Worm (Caenorhabditis elegans) whole organism, late embryonic: Measurements from ENCODE around the gene ess-2.

Experiments
- dve-1 ChIP-seq: sonication (generic microtip); optimal IDR thresholded peaks from 2 replicates; lab custom pipeline; 2017; ENCODE audit warnings: antibody characterized with exemption, mild to moderate bottlenecking, missing genetic modification characterization, missing compliant biosample characterization
- elt-4 ChIP-seq: sonication (generic microtip); optimal IDR thresholded peaks from 2 replicates; lab custom pipeline; 2016; ENCODE audit warnings: missing genetic modification characterization, missing compliant biosample characterization
- fkh-6 ChIP-seq: sonication (generic microtip); optimal IDR thresholded peaks from 2 replicates; lab custom pipeline; 2016; ENCODE audit warnings: missing genetic modification characterization, missing compliant biosample characterization
- nfya-1 ChIP-seq: sonication (generic microtip); optimal IDR thresholded peaks from 2 replicates; lab custom pipeline; 2017; ENCODE audit warnings: missing genetic modification characterization, mild to moderate bottlenecking, missing compliant biosample characterization, antibody characterized with exemption, moderate library complexity
- pag-3 ChIP-seq: sonication (generic microtip); optimal IDR thresholded peaks from 2 replicates; lab custom pipeline; 2016; ENCODE audit warnings: missing compliant biosample characterization, missing genetic modification characterization, borderline replicate concordance
- pha-4 ChIP-seq: fragments of 150-350 bp; optimal IDR thresholded peaks from 2 replicates; lab custom pipeline; 2018; ENCODE audit warnings: missing biosample characterization, missing genetic modification reagents, missing genetic modification characterization
- ref-2 ChIP-seq: sonication (generic microtip); optimal IDR thresholded peaks from 2 replicates; lab custom pipeline; 2016; ENCODE audit warnings: missing genetic modification characterization, missing compliant biosample characterization
- sox-4 ChIP-seq: sonication (generic microtip); optimal IDR thresholded peaks from 2 replicates; lab custom pipeline; 2017; ENCODE audit warnings: mild to moderate bottlenecking, missing genetic modification characterization, inconsistent platforms, missing compliant biosample characterization
- unc-86 ChIP-seq: sonication (generic microtip); optimal IDR thresholded peaks from 2 replicates; lab custom pipeline; 2016; ENCODE audit warnings: missing genetic modification characterization, missing compliant biosample characterization

ce11 chrIII:8449160-8449807, 40.9 kb downstream of the ess-2 start, which contains the start of gene mrpl-32:
- TF ChIP-seq fkh-6: no peak
- no peak for TF ChIP-seq elt-4 (tag; lab: Kevin White, UChicago)
- no peak for TF ChIP-seq unc-86 (tag; lab: Kevin White, UChicago)
- no peak for TF ChIP-seq pag-3
- TF ChIP-seq sox-4 (tag; lab: Kevin White, UChicago): no peak
- TF ChIP-seq dve-1: no peak
- no peak for TF ChIP-seq nfya-1 (tag; lab: Kevin White, UChicago)
- no peak for TF ChIP-seq ref-2 (tag; lab: Kevin White, UChicago)
- no peak for TF ChIP-seq pha-4
